Fruit fly (Drosophila melanogaster): ENCODE measurements around the gene LSm-4.

Gene LSm-4

DNA sequence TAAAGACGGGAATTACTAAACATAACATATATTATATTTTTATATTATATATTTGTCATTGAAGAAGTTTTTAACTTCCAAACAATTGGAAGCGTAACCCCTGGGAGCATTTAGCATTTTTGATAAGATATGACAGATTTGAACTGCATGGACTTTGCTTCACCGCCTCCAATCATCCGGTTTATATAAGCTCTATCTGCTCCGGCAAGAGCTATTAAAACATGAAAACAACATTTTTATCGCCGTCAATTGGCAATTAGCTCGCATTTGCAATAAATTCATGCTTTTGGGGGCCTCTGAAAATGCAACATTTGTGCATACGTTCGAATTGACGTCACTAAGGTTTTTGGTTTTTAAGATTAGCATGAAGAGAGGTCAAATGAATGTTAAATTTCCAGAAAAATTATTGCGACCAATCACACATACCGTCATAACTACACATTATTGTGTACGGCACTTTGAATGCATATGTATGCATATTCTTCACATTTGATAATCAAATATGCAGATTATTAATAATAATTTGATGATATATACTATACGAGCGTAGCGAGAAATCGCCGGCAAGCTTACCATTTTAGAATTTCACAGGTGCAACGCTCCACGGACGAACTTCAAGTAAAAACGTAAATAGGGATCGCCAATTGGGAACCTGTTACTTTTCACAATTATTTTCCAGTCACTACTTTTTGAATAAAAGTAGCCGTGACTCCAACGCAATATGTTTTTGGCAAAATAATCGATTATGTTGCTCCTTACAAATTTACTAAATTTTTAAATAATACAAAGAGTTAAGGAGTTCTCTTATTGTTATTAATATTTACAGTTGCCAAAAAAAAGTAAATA, 9.1 kb downstream of the LSm-4 start, which contains the start of gene Mdh1 (continued):
- TF ChIP-seq Trl (optimal IDR thresholded peaks at IDR 0.05) (no peak), Trl (GFP tag; optimal IDR thresholded peaks at IDR 0.05) (no peak), Dp (GFP tag; optimal IDR thresholded peaks at IDR 0.05) (peak; percentile 1), HLH4C (GFP tag; IDR thresholded peaks at IDR 0.05; ENCODE audit: partially characterized antibody) (no peak), Nf-YA (GFP tag; IDR thresholded peaks at IDR 0.05) (no peak), CG11398 (GFP tag; optimal IDR thresholded peaks at IDR 0.05) (no peak), nom (GFP tag; optimal IDR thresholded peaks at IDR 0.05) (peak; percentile 52), Sin3A (optimal IDR thresholded peaks at IDR 0.05) (no peak), CG16813 (GFP tag; IDR thresholded peaks at IDR 0.05; ENCODE audit: partially characterized antibody) (no peak), sens (GFP tag) (peak; percentile 75), Taf1 (GFP tag; IDR thresholded peaks at IDR 0.05) (no peak), Aef1 (GFP tag; IDR thresholded peaks at IDR 0.05) (no peak), CG12104 (GFP tag; optimal IDR thresholded peaks at IDR 0.05) (no peak), Mrtf (GFP tag; IDR thresholded peaks at IDR 0.05) (no peak), Max (GFP tag; optimal IDR thresholded peaks at IDR 0.05) (no peak), CG15514 (GFP tag; optimal IDR thresholded peaks at IDR 0.05) (peak; percentile 72), z (GFP tag; IDR thresholded peaks at IDR 0.05) (no peak), Scr (GFP tag; IDR thresholded peaks at IDR 0.05; ENCODE audit: partially characterized antibody) (0 out of 2 replicates have a peak, but pooled peaks have one; percentile 35), Xbp1 (GFP tag; optimal IDR thresholded peaks at IDR 0.05) (no peak), Med (GFP tag) (peak; percentile 62), vvl (GFP tag; IDR thresholded peaks at IDR 0.05) (peak; percentile 7; the same call in 1 of the 2 replicates), CG2712 (tag; optimal IDR thresholded peaks at IDR 0.05) (no peak), CG11560 (tag; IDR thresholded peaks at IDR 0.05) (peak; percentile 97), hth (optimal IDR thresholded peaks at IDR 0.05) (no peak), lov (optimal IDR thresholded peaks at IDR 0.05) (no peak), lov (GFP tag; IDR thresholded peaks at IDR 0.05) (no peak), bbx (GFP tag; IDR thresholded peaks at IDR 0.05; ENCODE audit: partially characterized antibody) (peak; percentile 34; the same call in 1 of the 2 replicates), CG18619 (GFP tag; optimal IDR thresholded peaks at IDR 0.05) (no peak), H15 (GFP tag; IDR thresholded peaks at IDR 0.05) (no peak), Elba2 (GFP tag; optimal IDR thresholded peaks at IDR 0.05) (peak; percentile 92), CG2116 (GFP tag; optimal IDR thresholded peaks at IDR 0.05) (no peak), chinmo (GFP tag; IDR thresholded peaks at IDR 0.05; ENCODE audit: partially characterized antibody) (0 out of 4 replicates have a peak, but pooled peaks have one; percentile 13), stwl (tag; optimal IDR thresholded peaks at IDR 0.05) (peak; percentile 11), CG11247 (GFP tag; IDR thresholded peaks at IDR 0.05) (no peak), CG34422 (GFP tag; IDR thresholded peaks at IDR 0.05) (peak; percentile 53; the same call in 1 of the 3 replicates), CG7745 (tag; optimal IDR thresholded peaks at IDR 0.05) (no peak), ERR (GFP tag; optimal IDR thresholded peaks at IDR 0.05) (peak; percentile 91), exex (tag; optimal IDR thresholded peaks at IDR 0.05) (peak; percentile 19), eve (GFP tag; optimal IDR thresholded peaks at IDR 0.05) (peak in 1 of 2 experiments; percentile 67), insv (GFP tag; optimal IDR thresholded peaks at IDR 0.05) (peak in 1 of 2 experiments; percentile 43), ems (GFP tag; optimal IDR thresholded peaks at IDR 0.05) (no peak), CG14860 (GFP tag; IDR thresholded peaks at IDR 0.05; ENCODE audit: partially characterized antibody) (no peak), gt (GFP tag; IDR thresholded peaks at IDR 0.05) (no peak), Opbp (GFP tag; IDR thresholded peaks at IDR 0.05; ENCODE audit: partially characterized antibody) (0 out of 3 replicates have a peak, but pooled peaks have one; percentile 27), az2 (GFP tag; optimal IDR thresholded peaks at IDR 0.05) (peak; percentile 8), CG12391 (tag; optimal IDR thresholded peaks at IDR 0.05) (peak; percentile 40), Stat92E (GFP tag; optimal IDR thresholded peaks at IDR 0.05) (no peak), chn (GFP tag; optimal IDR thresholded peaks at IDR 0.05) (no peak), tio (GFP tag; optimal IDR thresholded peaks at IDR 0.05) (no peak)

All from whole organism, embryonic.